Fruit fly (Drosophila melanogaster): Measurements from ENCODE around the gene Rpn3.

The Rpn3 gene

dm6 chr2L:19101744-19102143, 50.2 kb downstream of the Rpn3 start, which contains the start of the genes CG17344 and CG43731:
Gene CG17344, plus strand, starts transcription at chr2L:19102044.
Gene CG43731, plus strand, starts transcription at chr2L:19102044.
- no peak for TF ChIP-seq CG14655 (GFP tag; optimal IDR thresholded peaks at IDR 0.05)
- TF ChIP-seq D1 (tag; optimal IDR thresholded peaks at IDR 0.05) = no peak
- no peak for TF ChIP-seq CG32121 (GFP tag; IDR thresholded peaks at IDR 0.05)
- TF ChIP-seq CG8301 (tag; optimal IDR thresholded peaks at IDR 0.05) = no peak
